Fruit fly (Drosophila melanogaster) whole organism, pupa: ENCODE data around the gene CG42692.
A peak's percentile ranks its signal among the peaks of the same experiment; 100 is the strongest.

ENCODE experiments used
- CG10348 ChIP-seq: fragments of 200-800 bp; sonication (Bioruptor generic); IDR thresholded peaks from 2 replicates; pipeline ENCODE4 v1.3.6; 2022; ENCODE audit warnings: missing biosample characterization, missing genetic modification characterization
- CG12605 ChIP-seq: fragments of 200-800 bp; sonication (Bioruptor generic); IDR thresholded peaks from 2 replicates; pipeline ENCODE4 v1.3.6; 2022; ENCODE audit warnings: missing biosample characterization, missing genetic modification characterization
- CG13204 ChIP-seq: fragments of 200-800 bp; sonication (Bioruptor generic); optimal IDR thresholded peaks from 2 replicates; lab custom pipeline; 2018; ENCODE audit warnings: missing biosample characterization, mild to moderate bottlenecking, missing genetic modification characterization, moderate library complexity
- CG14655 ChIP-seq: fragments of 200-800 bp; sonication (Bioruptor generic); optimal IDR thresholded peaks from 3 replicates; lab custom pipeline; 2017; ENCODE audit warnings: mild to moderate bottlenecking, missing biosample characterization, missing genetic modification reagents, missing genetic modification characterization
- CG15710 ChIP-seq: fragments of 200-800 bp; sonication (Bioruptor generic); optimal IDR thresholded peaks from 2 replicates; lab custom pipeline; 2018; ENCODE audit warnings: missing biosample characterization, mild to moderate bottlenecking, missing genetic modification characterization, moderate library complexity
- CG17806 ChIP-seq: fragments of 200-800 bp; sonication (Bioruptor generic); optimal IDR thresholded peaks from 2 replicates; lab custom pipeline; 2018; ENCODE audit warnings: missing biosample characterization, mild to moderate bottlenecking, missing genetic modification characterization, moderate library complexity
- CG32121 ChIP-seq: fragments of 200-800 bp; sonication (Bioruptor generic); IDR thresholded peaks from 2 replicates; pipeline ENCODE4 v1.3.6; 2022; ENCODE audit warnings: missing biosample characterization, missing genetic modification characterization
- CG34367 ChIP-seq: fragments of 200-800 bp; sonication (Bioruptor generic); optimal IDR thresholded peaks from 2 replicates; lab custom pipeline; 2018; ENCODE audit warnings: missing biosample characterization, mild to moderate bottlenecking, missing genetic modification characterization
- CG4496 ChIP-seq: fragments of 200-800 bp; sonication (Bioruptor generic); IDR thresholded peaks from 3 replicates; pipeline ENCODE4 v1.3.6; 2022; ENCODE audit warnings: missing biosample characterization, missing genetic modification characterization
- CG8159 ChIP-seq: fragments of 200-800 bp; sonication (Bioruptor generic); optimal IDR thresholded peaks from 3 replicates; lab custom pipeline; 2018; ENCODE audit warnings: missing biosample characterization, mild to moderate bottlenecking, missing genetic modification characterization, moderate library complexity
- CG8301 ChIP-seq: fragments of 200-800 bp; sonication (Bioruptor generic); optimal IDR thresholded peaks from 2 replicates; lab custom pipeline; 2018; ENCODE audit warnings: missing biosample characterization, mild to moderate bottlenecking, missing genetic modification characterization
- CG9948 ChIP-seq: fragments of 200-800 bp; sonication (Bioruptor generic); optimal IDR thresholded peaks from 2 replicates; lab custom pipeline; 2018; ENCODE audit warnings: missing biosample characterization, mild to moderate bottlenecking, missing genetic modification characterization, moderate library complexity
- D1 ChIP-seq: fragments of 200-800 bp; sonication (Bioruptor generic); optimal IDR thresholded peaks from 2 replicates; lab custom pipeline; 2018; ENCODE audit warnings: missing biosample characterization, mild to moderate bottlenecking, missing genetic modification characterization, moderate library complexity
- EcR ChIP-seq: fragments of 200-800 bp; sonication (Bioruptor generic); optimal IDR thresholded peaks from 3 replicates; lab custom pipeline; 2019; ENCODE audit warnings: missing biosample characterization, missing genetic modification characterization, mild to moderate bottlenecking, moderate library complexity, missing genetic modification reagents
- Ets98B ChIP-seq: fragments of 200-800 bp; sonication (Bioruptor generic); IDR thresholded peaks from 2 replicates; pipeline ENCODE4 v1.3.6; 2022; ENCODE audit warnings: missing biosample characterization, missing genetic modification characterization
- Pif1A ChIP-seq: fragments of 200-800 bp; sonication (Bioruptor generic); optimal IDR thresholded peaks from 3 replicates; lab custom pipeline; 2016; ENCODE audit warnings: missing biosample characterization, missing genetic modification characterization
- Pif1B ChIP-seq: fragments of 200-800 bp; sonication (Bioruptor generic); optimal IDR thresholded peaks from 3 replicates; lab custom pipeline; 2016; ENCODE audit warnings: missing biosample characterization, missing genetic modification characterization
- Snoo ChIP-seq: fragments of 200-800 bp; sonication (Bioruptor generic); optimal IDR thresholded peaks from 3 replicates; lab custom pipeline; 2017; ENCODE audit warnings: missing biosample characterization, mild to moderate bottlenecking, missing genetic modification characterization, inconsistent platforms
- fd96Ca ChIP-seq: fragments of 200-800 bp; sonication (Bioruptor generic); IDR thresholded peaks from 3 replicates; pipeline ENCODE4 v1.3.6; 2022; ENCODE audit warnings: missing biosample characterization, missing genetic modification characterization
- gl ChIP-seq: fragments of 200-800 bp; sonication (Bioruptor generic); optimal IDR thresholded peaks from 2 replicates; lab custom pipeline; 2018; ENCODE audit warnings: missing biosample characterization, mild to moderate bottlenecking, missing genetic modification characterization
- rn ChIP-seq: fragments of 200-800 bp; sonication (Bioruptor generic); IDR thresholded peaks from 2 replicates; pipeline ENCODE4 v1.3.6; 2022; ENCODE audit warnings: missing biosample characterization, missing genetic modification characterization

The CG42692 gene

dm6 chr2L:14015109-14015508 lies 7.2 kb downstream of the CG42692 start:
- TF ChIP-seq D1 (tag; lab: Kevin White, UChicago) (no peak), Snoo (no peak), CG8159 (no peak), fd96Ca (GFP tag; lab: Robert Waterston, UW) (no peak)
- TF ChIP-seq, all 21 proteins: peak for 0

dm6 chr2L:14019654-14020053 lies 11.8 kb downstream of the CG42692 start:
- no peak for TF ChIP-seq CG10348 (GFP tag; lab: Robert Waterston, UW)
- no peak for TF ChIP-seq CG15710 (tag; lab: Kevin White, UChicago)
- TF ChIP-seq Pif1A (GFP tag; lab: Kevin White, UChicago) = no peak
- TF ChIP-seq CG8159 = no peak

DNA sequence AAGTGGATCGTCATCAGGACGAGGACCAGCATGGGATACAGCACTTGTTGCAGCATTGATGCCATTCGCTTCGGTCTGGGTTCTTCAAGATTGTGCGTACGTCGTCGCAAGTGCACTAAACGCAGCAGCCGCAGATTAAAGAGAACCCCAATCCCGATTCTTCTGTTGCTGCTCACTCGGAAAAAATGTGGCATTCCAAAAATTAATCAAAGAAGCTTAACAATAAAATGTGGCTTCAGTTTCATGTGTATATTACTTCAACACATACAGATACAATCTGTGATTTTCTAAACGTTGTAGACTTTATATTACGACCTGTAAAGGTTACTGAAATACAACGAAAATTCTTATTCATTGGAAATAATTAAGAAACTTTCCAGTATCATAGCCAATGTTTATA lies 12.2 kb downstream of the CG42692 start, which contains the start of gene NimC3:
Gene NimC3, minus strand, starts transcription at position 101 of the 400 bp plus-strand sequence.
- no peak; the same call in 2 of the 3 replicates for TF ChIP-seq fd96Ca (GFP tag; lab: Robert Waterston, UW)
- TF ChIP-seq gl (tag; lab: Kevin White, UChicago) = no peak
- TF ChIP-seq CG14655 = peak; percentile 46
- peak; percentile 27 for TF ChIP-seq CG9948 (tag; lab: Kevin White, UChicago)
- TF ChIP-seq Ets98B (GFP tag; lab: Robert Waterston, UW) = no peak
- peak; percentile 41 for TF ChIP-seq CG8159
- TF ChIP-seq CG34367 (tag; lab: Kevin White, UChicago) = no peak
- peak; percentile 19 for TF ChIP-seq CG8301 (tag; lab: Kevin White, UChicago)
- TF ChIP-seq D1 (tag; lab: Kevin White, UChicago) = no peak
- TF ChIP-seq CG32121 (GFP tag; lab: Robert Waterston, UW) = no peak
- TF ChIP-seq, all 21 proteins: peak for 4

dm6 chr2L:14020545-14020874 lies 12.6 kb downstream of the CG42692 start:
- TF ChIP-seq CG14655 (no peak), Ets98B (GFP tag; lab: Robert Waterston, UW) (no peak), Pif1B (GFP tag; lab: Kevin White, UChicago) (no peak), gl (tag; lab: Kevin White, UChicago) (no peak), Snoo (no peak), CG8301 (tag; lab: Kevin White, UChicago) (no peak), CG12605 (GFP tag; lab: Robert Waterston, UW) (no peak), CG15710 (tag; lab: Kevin White, UChicago) (no peak), EcR (no peak), CG9948 (tag; lab: Kevin White, UChicago) (no peak), Pif1A (GFP tag; lab: Kevin White, UChicago) (no peak), fd96Ca (GFP tag; lab: Robert Waterston, UW) (no peak), rn (GFP tag; lab: Robert Waterston, UW) (no peak), CG17806 (tag; lab: Kevin White, UChicago) (no peak)

DNA sequence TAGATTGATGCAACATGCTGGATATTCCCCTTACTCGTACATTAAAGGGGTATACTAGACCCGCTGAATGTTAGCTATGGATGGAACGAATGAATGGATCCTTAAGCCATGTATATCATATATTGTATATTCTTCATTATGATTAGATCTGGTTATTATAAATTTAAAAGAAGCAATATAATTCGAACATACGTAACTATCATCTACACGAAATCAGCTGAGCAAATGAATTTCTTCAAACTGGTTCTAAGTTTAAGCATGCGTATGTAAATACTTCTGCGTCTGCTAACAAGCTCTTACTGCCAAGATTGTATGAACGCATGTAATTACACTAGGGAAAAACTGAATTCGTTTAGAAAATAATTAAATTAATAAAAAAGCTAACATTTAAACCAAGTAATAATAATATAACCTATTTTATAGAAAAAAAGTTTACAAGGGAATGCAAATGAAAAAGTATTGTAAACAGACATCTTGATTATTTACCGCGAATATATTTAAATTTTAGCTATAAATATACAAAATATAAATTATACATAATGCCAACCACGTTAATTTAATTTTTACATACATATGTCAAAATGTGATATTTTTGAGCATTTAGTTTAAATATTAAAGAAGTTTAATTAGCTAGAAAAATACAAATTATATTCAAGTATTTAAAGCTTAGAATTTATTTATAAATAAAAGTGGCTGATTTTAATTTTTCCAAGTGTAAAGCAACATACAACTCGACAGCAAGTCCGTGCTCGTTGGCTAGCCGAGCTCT lies 13.2 kb downstream of the CG42692 start:
- TF ChIP-seq CG17806 (tag; lab: Kevin White, UChicago) (peak; percentile 60), CG8301 (tag; lab: Kevin White, UChicago) (peak; percentile 76), CG32121 (GFP tag; lab: Robert Waterston, UW) (peak; percentile 82), Pif1A (GFP tag; lab: Kevin White, UChicago) (peak; percentile 75), CG34367 (tag; lab: Kevin White, UChicago) (peak; percentile 35), EcR (no peak), CG8159 (peak; percentile 78), gl (tag; lab: Kevin White, UChicago) (peak; percentile 51), CG10348 (GFP tag; lab: Robert Waterston, UW) (no peak), Ets98B (GFP tag; lab: Robert Waterston, UW) (peak; percentile 86), rn (GFP tag; lab: Robert Waterston, UW) (0 out of 2 replicates have a peak, but pooled peaks have one; percentile 21), CG12605 (GFP tag; lab: Robert Waterston, UW) (peak; percentile 62; the same call in 1 of the 2 replicates), Snoo (peak; percentile 0), CG15710 (tag; lab: Kevin White, UChicago) (peak; percentile 65), fd96Ca (GFP tag; lab: Robert Waterston, UW) (peak; percentile 73; the same call in 2 of the 3 replicates), Pif1B (GFP tag; lab: Kevin White, UChicago) (peak; percentile 74), CG9948 (tag; lab: Kevin White, UChicago) (peak; percentile 74), CG13204 (GFP tag; lab: Kevin White, UChicago) (no peak), D1 (tag; lab: Kevin White, UChicago) (peak; percentile 51), CG14655 (peak; percentile 66), CG4496 (GFP tag; lab: Robert Waterston, UW) (peak; percentile 92)
- TF ChIP-seq, all 21 proteins: peak for 18

dm6 chr2L:14021646-14022129 lies 13.8 kb downstream of the CG42692 start:
- TF ChIP-seq Pif1B (GFP tag; lab: Kevin White, UChicago) = no peak
- TF ChIP-seq CG17806 (tag; lab: Kevin White, UChicago) = no peak
- TF ChIP-seq D1 (tag; lab: Kevin White, UChicago) = no peak
- peak; percentile 35 for TF ChIP-seq Pif1A (GFP tag; lab: Kevin White, UChicago)
- no peak for TF ChIP-seq Snoo
- no peak for TF ChIP-seq CG10348 (GFP tag; lab: Robert Waterston, UW)
- TF ChIP-seq fd96Ca (GFP tag; lab: Robert Waterston, UW) = peak; percentile 70
- TF ChIP-seq Ets98B (GFP tag; lab: Robert Waterston, UW) = peak; percentile 65
- no peak for TF ChIP-seq CG34367 (tag; lab: Kevin White, UChicago)
- TF ChIP-seq CG12605 (GFP tag; lab: Robert Waterston, UW) = no peak
- no peak for TF ChIP-seq gl (tag; lab: Kevin White, UChicago)
- no peak for TF ChIP-seq CG8301 (tag; lab: Kevin White, UChicago)
- peak; percentile 38 for TF ChIP-seq CG13204 (GFP tag; lab: Kevin White, UChicago)
- no peak; the same call in 1 of the 2 replicates for TF ChIP-seq CG32121 (GFP tag; lab: Robert Waterston, UW)
- TF ChIP-seq CG4496 (GFP tag; lab: Robert Waterston, UW) = peak; percentile 96
- TF ChIP-seq CG8159 = no peak
- TF ChIP-seq, all 21 proteins: peak for 5
